Fruit fly (Drosophila melanogaster) whole organism, embryonic: ENCODE measurements around the gene Oseg1.

ENCODE experiments used
- ATbp ChIP-seq: fragments of 200-800 bp; sonication (Bioruptor generic); optimal IDR thresholded peaks from 2 replicates; lab custom pipeline; 2017; ENCODE audit warnings: missing biosample characterization, mild to moderate bottlenecking, missing genetic modification characterization, missing genetic modification reagents
- Awh ChIP-seq: fragments of 200-800 bp; sonication (Bioruptor generic); IDR thresholded peaks from 2 replicates; pipeline ENCODE4, ENCODE4 v1.3.6; 2022; ENCODE audit warnings: missing biosample characterization, missing genetic modification characterization
- CG11085 ChIP-seq: fragments of 200-800 bp; sonication (Bioruptor generic); IDR thresholded peaks from 2 replicates; pipeline ENCODE4 v1.3.6; 2022; ENCODE audit warnings: missing biosample characterization, missing genetic modification characterization
- CG12071 ChIP-seq: fragments of 200-800 bp; sonication (Bioruptor generic); optimal IDR thresholded peaks from 3 replicates; lab custom pipeline; 2018; ENCODE audit warnings: missing biosample characterization, mild to moderate bottlenecking, missing genetic modification characterization
- CG12104 ChIP-seq: fragments of 200-800 bp; sonication (Bioruptor generic); optimal IDR thresholded peaks from 3 replicates; lab custom pipeline; 2016; ENCODE audit warnings: missing biosample characterization, missing genetic modification characterization
- CG12219 ChIP-seq: fragments of 200-800 bp; sonication (Bioruptor generic); optimal IDR thresholded peaks from 3 replicates; lab custom pipeline; 2018; ENCODE audit warnings: missing biosample characterization, mild to moderate bottlenecking, missing genetic modification characterization
- CG13624 ChIP-seq: fragments of 200-800 bp; sonication (Bioruptor generic); optimal IDR thresholded peaks from 2 replicates; lab custom pipeline; 2016; ENCODE audit warnings: missing biosample characterization, missing genetic modification characterization
- CG13775 ChIP-seq: fragments of 200-800 bp; sonication (Bioruptor generic); optimal IDR thresholded peaks from 3 replicates; lab custom pipeline; 2017; ENCODE audit warnings: missing biosample characterization, mild to moderate bottlenecking, missing genetic modification characterization
- CG14441 ChIP-seq: fragments of 200-800 bp; sonication (Bioruptor generic); IDR thresholded peaks from 2 replicates; pipeline ENCODE4 v1.3.6; 2022; ENCODE audit warnings: missing biosample characterization, missing genetic modification characterization
- CG15696 ChIP-seq: fragments of 200-800 bp; sonication (Bioruptor generic); optimal IDR thresholded peaks from 2 replicates; lab custom pipeline; 2019; ENCODE audit warnings: missing biosample characterization, mild to moderate bottlenecking, missing genetic modification characterization, moderate library complexity
- CG17568 ChIP-seq: fragments of 200-800 bp; sonication (Bioruptor generic); optimal IDR thresholded peaks from 2 replicates; lab custom pipeline; 2018; ENCODE audit warnings: missing biosample characterization, mild to moderate bottlenecking, missing genetic modification characterization, moderate library complexity
- CG18599 ChIP-seq: fragments of 200-800 bp; sonication (Bioruptor generic); optimal IDR thresholded peaks from 3 replicates; lab custom pipeline; 2017; ENCODE audit warnings: missing biosample characterization, missing genetic modification characterization, mild to moderate bottlenecking, moderate library complexity, missing genetic modification reagents
- CG2678 ChIP-seq: fragments of 200-800 bp; sonication (Bioruptor generic); optimal IDR thresholded peaks from 3 replicates; lab custom pipeline; 2019; ENCODE audit warnings: missing biosample characterization, mild to moderate bottlenecking, missing genetic modification characterization, moderate library complexity
- CG30403 ChIP-seq: fragments of 200-800 bp; sonication (Bioruptor generic); optimal IDR thresholded peaks from 3 replicates; lab custom pipeline; 2016; ENCODE audit warnings: missing biosample characterization, missing genetic modification characterization
- CG30431 ChIP-seq: fragments of 200-800 bp; sonication (Bioruptor generic); optimal IDR thresholded peaks from 2 replicates; lab custom pipeline; 2017; ENCODE audit warnings: missing biosample characterization, missing genetic modification characterization
- CG3065 ChIP-seq: fragments of 200-800 bp; sonication (Bioruptor generic); optimal IDR thresholded peaks from 2 replicates; lab custom pipeline; 2016; ENCODE audit warnings: missing biosample characterization, missing genetic modification characterization
- CG42726 ChIP-seq: fragments of 200-800 bp; sonication (Bioruptor generic); IDR thresholded peaks from 2 replicates; pipeline ENCODE4 v1.3.6; 2022; ENCODE audit warnings: missing biosample characterization, missing genetic modification characterization; ENCODE audit not compliant: partially characterized antibody
- CG4820 ChIP-seq: fragments of 200-800 bp; sonication (Bioruptor generic); optimal IDR thresholded peaks from 3 replicates; lab custom pipeline; 2016; ENCODE audit warnings: missing biosample characterization, missing genetic modification characterization
- CG6854 ChIP-seq: fragments of 200-800 bp; sonication (Bioruptor generic); optimal IDR thresholded peaks from 3 replicates; lab custom pipeline; 2017; ENCODE audit warnings: missing biosample characterization, mild to moderate bottlenecking, missing genetic modification characterization
- CG7357 ChIP-seq: fragments of 200-800 bp; sonication (Bioruptor generic); IDR thresholded peaks from 3 replicates; pipeline ENCODE4 v1.3.6; 2022; ENCODE audit warnings: missing biosample characterization, missing genetic modification characterization
- CG7556 ChIP-seq: fragments of 200-800 bp; sonication (Bioruptor generic); optimal IDR thresholded peaks from 2 replicates; lab custom pipeline; 2017; ENCODE audit warnings: missing biosample characterization, mild to moderate bottlenecking, missing genetic modification characterization
- CG7928 ChIP-seq: fragments of 200-800 bp; sonication (Bioruptor generic); optimal IDR thresholded peaks from 2 replicates; lab custom pipeline; 2017; ENCODE audit warnings: missing biosample characterization, mild to moderate bottlenecking, missing genetic modification characterization
- CG9817 ChIP-seq: fragments of 200-800 bp; sonication (Bioruptor generic); optimal IDR thresholded peaks from 2 replicates; lab custom pipeline; 2018; ENCODE audit warnings: missing biosample characterization, mild to moderate bottlenecking, missing genetic modification characterization, moderate library complexity
- Drgx ChIP-seq: fragments of 200-800 bp; sonication (Bioruptor generic); IDR thresholded peaks from 2 replicates; pipeline ENCODE4 v1.3.6; 2022; ENCODE audit warnings: missing biosample characterization, missing genetic modification characterization
- Ets65A ChIP-seq: fragments of 200-800 bp; sonication (Bioruptor generic); peaks from one replicate; lab custom pipeline; 2016; ENCODE audit warnings: missing biosample characterization, missing genetic modification characterization
- Fer3 ChIP-seq: fragments of 200-800 bp; sonication (Bioruptor generic); optimal IDR thresholded peaks from 2 replicates; lab custom pipeline; 2018; ENCODE audit warnings: missing biosample characterization, mild to moderate bottlenecking, missing genetic modification characterization, moderate library complexity
- HLH4C ChIP-seq: fragments of 200-800 bp; sonication (Bioruptor generic); IDR thresholded peaks from 3 replicates; pipeline ENCODE4 v1.3.6; 2022; ENCODE audit warnings: missing biosample characterization, missing genetic modification characterization; ENCODE audit not compliant: partially characterized antibody
- Meics ChIP-seq: fragments of 200-800 bp; sonication (Bioruptor generic); optimal IDR thresholded peaks from 2 replicates; lab custom pipeline; 2017; ENCODE audit warnings: missing biosample characterization, mild to moderate bottlenecking, missing genetic modification characterization
- Poxn ChIP-seq: fragments of 200-800 bp; sonication (Bioruptor generic); IDR thresholded peaks from 2 replicates; pipeline ENCODE4 v1.3.6; 2022; ENCODE audit warnings: missing biosample characterization, missing genetic modification characterization
- Sox102F ChIP-seq: fragments of 200-800 bp; sonication (Bioruptor generic); optimal IDR thresholded peaks from 2 replicates; lab custom pipeline; 2018; ENCODE audit warnings: missing biosample characterization, mild to moderate bottlenecking, missing genetic modification characterization, moderate library complexity
- az2 ChIP-seq: fragments of 200-800 bp; sonication (Bioruptor generic); optimal IDR thresholded peaks from 3 replicates; lab custom pipeline; 2016; ENCODE audit warnings: missing biosample characterization, missing genetic modification characterization
- bab2 ChIP-seq: fragments of 200-800 bp; sonication (Bioruptor generic); optimal IDR thresholded peaks from 2 replicates; lab custom pipeline; 2016; ENCODE audit warnings: missing biosample characterization, missing genetic modification characterization
- chif ChIP-seq, 2 experiments: fragments of 200-800 bp; sonication (Bioruptor generic); optimal IDR thresholded peaks; 3 replicates each; lab custom pipeline; 2016; ENCODE audit warnings: missing biosample characterization in 2 of 2, missing genetic modification characterization in 2 of 2
- cwo ChIP-seq: fragments of 200-800 bp; sonication (Bioruptor generic); optimal IDR thresholded peaks from 3 replicates; lab custom pipeline; 2017; ENCODE audit warnings: missing biosample characterization, missing genetic modification characterization, mild to moderate bottlenecking, moderate library complexity, missing genetic modification reagents
- dm ChIP-seq: fragments of 200-800 bp; sonication (Bioruptor generic); optimal IDR thresholded peaks from 3 replicates; lab custom pipeline; 2016; ENCODE audit warnings: missing biosample characterization, missing genetic modification characterization
- gem ChIP-seq: fragments of 200-800 bp; sonication (Bioruptor generic); optimal IDR thresholded peaks from 2 replicates; lab custom pipeline; 2019; ENCODE audit warnings: missing biosample characterization, mild to moderate bottlenecking, missing genetic modification characterization, moderate library complexity
- grau ChIP-seq: fragments of 200-800 bp; optimal IDR thresholded peaks from 3 replicates; lab custom pipeline; 2019; ENCODE audit warnings: missing biosample characterization, mild to moderate bottlenecking, missing genetic modification characterization, moderate library complexity
- gsb-n ChIP-seq: fragments of 200-800 bp; sonication (Bioruptor generic); optimal IDR thresholded peaks from 3 replicates; lab custom pipeline; 2018; ENCODE audit warnings: missing biosample characterization, mild to moderate bottlenecking, missing genetic modification characterization
- kah ChIP-seq: fragments of 200-800 bp; sonication (Bioruptor generic); optimal IDR thresholded peaks from 2 replicates; lab custom pipeline; 2018; ENCODE audit warnings: missing biosample characterization, mild to moderate bottlenecking, missing genetic modification characterization
- lbe ChIP-seq: fragments of 200-800 bp; sonication (Bioruptor generic); optimal IDR thresholded peaks from 2 replicates; lab custom pipeline; 2016; ENCODE audit warnings: missing biosample characterization, mild to moderate bottlenecking, missing genetic modification characterization
- lola ChIP-seq, 3 experiments: fragments of >200 bp in 2 of 3; fragments of 200-800 bp in 1 of 3; sonication (Bioruptor generic) in 1 of 3; optimal IDR thresholded peaks; 2 replicates each; lab custom pipeline; 2017 to 2019; ENCODE audit warnings: missing biosample characterization in 3 of 3, missing genetic modification characterization in 3 of 3, mild to moderate bottlenecking in 1 of 3, moderate library complexity in 1 of 3
- nmo ChIP-seq: fragments of 200-800 bp; sonication (Bioruptor generic); optimal IDR thresholded peaks from 2 replicates; lab custom pipeline; 2018; ENCODE audit warnings: missing biosample characterization, mild to moderate bottlenecking, missing genetic modification characterization, moderate library complexity
- peb ChIP-seq: fragments of 200-800 bp; sonication (Bioruptor generic); IDR thresholded peaks from 2 replicates; pipeline ENCODE4 v1.3.6; 2022; ENCODE audit warnings: missing biosample characterization, missing genetic modification characterization
- sens ChIP-seq: fragments of 200-800 bp; sonication (Bioruptor generic); peaks from one replicate; lab custom pipeline; 2016; ENCODE audit warnings: missing biosample characterization, missing genetic modification characterization
- slbo ChIP-seq: fragments of 200-800 bp; sonication (Bioruptor generic); IDR thresholded peaks from 2 replicates; pipeline ENCODE4 v1.3.6; 2022; ENCODE audit warnings: missing biosample characterization, missing genetic modification characterization
- so ChIP-seq: fragments of 200-800 bp; sonication (Bioruptor generic); IDR thresholded peaks from 3 replicates; pipeline ENCODE4 v1.3.6; 2022; ENCODE audit warnings: missing biosample characterization, missing genetic modification characterization
- tin ChIP-seq: fragments of 200-800 bp; sonication (Bioruptor generic); optimal IDR thresholded peaks from 3 replicates; lab custom pipeline; 2016; ENCODE audit warnings: missing biosample characterization, missing genetic modification characterization
- unpg ChIP-seq: fragments of 200-800 bp; sonication (Bioruptor generic); optimal IDR thresholded peaks from 3 replicates; lab custom pipeline; 2018; ENCODE audit warnings: missing biosample characterization, mild to moderate bottlenecking, missing genetic modification characterization, moderate library complexity
- wdn ChIP-seq: fragments of 200-800 bp; sonication (Bioruptor generic); IDR thresholded peaks from 2 replicates; pipeline ENCODE4 v1.3.6; 2022; ENCODE audit warnings: missing biosample characterization, missing genetic modification characterization
- wek ChIP-seq: fragments of 200-800 bp; sonication (Bioruptor generic); optimal IDR thresholded peaks from 3 replicates; lab custom pipeline; 2018; ENCODE audit warnings: missing biosample characterization, mild to moderate bottlenecking, missing genetic modification characterization, moderate library complexity
- zf30C ChIP-seq: fragments of 200-800 bp; sonication (Bioruptor generic); optimal IDR thresholded peaks from 3 replicates; lab custom pipeline; 2018; ENCODE audit warnings: missing biosample characterization, mild to moderate bottlenecking, missing genetic modification characterization

Oseg1 gene

DNA sequence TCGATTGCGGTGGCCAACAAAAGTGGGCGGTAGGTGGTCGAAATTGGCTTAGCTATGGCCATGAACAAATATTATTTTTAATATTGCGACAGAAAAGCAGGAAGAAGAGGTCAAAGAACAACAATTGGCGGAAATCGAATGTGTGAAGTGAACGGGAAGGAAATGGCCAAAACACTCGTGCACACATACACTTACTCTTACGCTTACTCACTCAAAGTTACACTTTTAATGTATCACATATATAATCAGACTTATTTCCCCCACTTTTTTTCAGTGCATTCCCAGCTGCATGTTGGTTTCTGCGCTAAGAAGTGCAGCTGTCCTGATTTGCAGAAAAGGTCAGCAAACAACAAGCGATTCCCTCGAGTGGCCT lies 35.9 kb upstream of the Oseg1 start (continued):
- TF ChIP-seq slbo (GFP tag; lab: Robert Waterston, UW) (no peak), CG12071 (GFP tag; lab: Kevin White, UChicago) (peak; percentile 14), CG6854 (GFP tag; lab: Kevin White, UChicago) (no peak), CG42726 (GFP tag; lab: Robert Waterston, UW) (no peak), grau (tag; lab: Kevin White, UChicago) (peak; percentile 0), CG12104 (GFP tag; lab: Kevin White, UChicago) (peak; percentile 29), CG11085 (no peak), CG30403 (GFP tag; lab: Kevin White, UChicago) (peak; percentile 66), CG3065 (GFP tag; lab: Kevin White, UChicago) (no peak), gem (tag; lab: Kevin White, UChicago) (peak; percentile 63), CG4820 (GFP tag; lab: Kevin White, UChicago) (peak; percentile 30), tin (GFP tag; lab: Kevin White, UChicago) (peak; percentile 23), Awh (GFP tag; lab: Robert Waterston, UW) (peak; percentile 22; the same call in 1 of the 2 replicates), Sox102F (GFP tag; lab: Kevin White, UChicago) (peak; percentile 19), CG7556 (GFP tag; lab: Kevin White, UChicago) (peak; percentile 55), chif (GFP tag; optimal IDR thresholded peaks at IDR 0.05; lab: Kevin White, UChicago) (peak in 1 of 2 experiments; percentile 4), CG15696 (peak; percentile 9), wdn (GFP tag; lab: Robert Waterston, UW) (no peak), lola (GFP tag; optimal IDR thresholded peaks at IDR 0.05; lab: Kevin White, UChicago) (peak in 1 of 3 experiments; percentile 4), Drgx (peak; percentile 58), nmo (GFP tag; lab: Kevin White, UChicago) (peak; percentile 6), zf30C (GFP tag; lab: Kevin White, UChicago) (peak; percentile 71), unpg (GFP tag; lab: Kevin White, UChicago) (peak; percentile 25), cwo (no peak), CG9817 (tag; lab: Kevin White, UChicago) (no peak), CG18599 (GFP tag; lab: Kevin White, UChicago) (peak; percentile 34), CG13624 (GFP tag; lab: Kevin White, UChicago) (no peak), CG2678 (tag; lab: Kevin White, UChicago) (peak; percentile 13), az2 (GFP tag; lab: Kevin White, UChicago) (peak; percentile 17), so (no peak), HLH4C (GFP tag; lab: Robert Waterston, UW) (no peak), dm (GFP tag; lab: Kevin White, UChicago) (no peak), bab2 (GFP tag; lab: Kevin White, UChicago) (no peak), sens (GFP tag; lab: Kevin White, UChicago) (peak; percentile 52), CG7357 (GFP tag; lab: Robert Waterston, UW) (0 out of 3 replicates have a peak, but pooled peaks have one; percentile 7), CG17568 (GFP tag; lab: Kevin White, UChicago) (no peak), kah (GFP tag; lab: Kevin White, UChicago) (no peak), lbe (GFP tag; lab: Kevin White, UChicago) (no peak), wek (GFP tag; lab: Kevin White, UChicago) (no peak), peb (GFP tag; lab: Robert Waterston, UW) (no peak), Meics (GFP tag; lab: Kevin White, UChicago) (no peak), CG30431 (GFP tag; lab: Kevin White, UChicago) (no peak), CG14441 (GFP tag; lab: Robert Waterston, UW) (no peak), Fer3 (tag; lab: Kevin White, UChicago) (no peak), Ets65A (GFP tag; lab: Kevin White, UChicago) (peak; percentile 95), CG13775 (GFP tag; lab: Kevin White, UChicago) (no peak), gsb-n (peak; percentile 13), Poxn (GFP tag; lab: Robert Waterston, UW) (no peak), ATbp (GFP tag; lab: Kevin White, UChicago) (peak; percentile 47), CG7928 (no peak), CG12219 (no peak)
